Worm (Caenorhabditis elegans) whole organism, late embryonic: ENCODE data around the gene ZK892.6.

Experiments used
- F13H6.1 ChIP-seq: sonication (generic microtip); optimal IDR thresholded peaks from 2 replicates; lab custom pipeline; 2016; ENCODE audit warnings: missing genetic modification characterization, missing compliant biosample characterization
- ceh-45 ChIP-seq: fragments of 200-800 bp; sonication (Bioruptor generic); IDR thresholded peaks from 2 replicates; pipeline ENCODE4 v1.3.6; 2022; ENCODE audit warnings: missing genetic modification reagents, missing genetic modification characterization, missing compliant biosample characterization
- ceh-9 ChIP-seq: sonication (generic microtip); optimal IDR thresholded peaks from 2 replicates; lab custom pipeline; 2016; ENCODE audit warnings: mild to moderate bottlenecking, missing genetic modification characterization, inconsistent platforms, missing compliant biosample characterization
- dmd-4 ChIP-seq: sonication (generic microtip); optimal IDR thresholded peaks from 2 replicates; lab custom pipeline; 2016; ENCODE audit warnings: borderline replicate concordance, missing genetic modification characterization, missing compliant biosample characterization
- hlh-15 ChIP-seq: sonication (generic microtip); optimal IDR thresholded peaks from 2 replicates; lab custom pipeline; 2016; ENCODE audit warnings: missing genetic modification characterization, missing compliant biosample characterization
- mec-3 ChIP-seq: sonication (generic microtip); optimal IDR thresholded peaks from 2 replicates; lab custom pipeline; 2016; ENCODE audit warnings: borderline replicate concordance, missing genetic modification characterization, missing compliant biosample characterization
- nhr-11 ChIP-seq: fragments of 150-350 bp; optimal IDR thresholded peaks from 2 replicates; lab custom pipeline; 2014; ENCODE audit warnings: missing biosample characterization, missing genetic modification characterization
- odd-2 ChIP-seq: sonication (generic microtip); optimal IDR thresholded peaks from 2 replicates; lab custom pipeline; 2017; ENCODE audit warnings: antibody characterized with exemption, mild to moderate bottlenecking, missing genetic modification characterization, missing compliant biosample characterization
- pqm-1 ChIP-seq: sonication (generic microtip); optimal IDR thresholded peaks from 2 replicates; lab custom pipeline; 2016; ENCODE audit warnings: missing genetic modification characterization, missing compliant biosample characterization
- tbx-2 ChIP-seq: sonication (generic microtip); optimal IDR thresholded peaks from 2 replicates; lab custom pipeline; 2016; ENCODE audit warnings: missing genetic modification characterization, missing compliant biosample characterization

- no peak for TF ChIP-seq dmd-4
- TF ChIP-seq odd-2 (tag; lab: Kevin White, UChicago), result no peak
- no peak for TF ChIP-seq nhr-11
- no peak for TF ChIP-seq pqm-1 (tag; lab: Kevin White, UChicago)
- no peak for TF ChIP-seq mec-3
- TF ChIP-seq F13H6.1 (tag; lab: Kevin White, UChicago), result no peak
- TF ChIP-seq tbx-2 (tag; lab: Kevin White, UChicago), result peak; percentile 67
- no peak for TF ChIP-seq ceh-9 (tag; lab: Kevin White, UChicago)
- no peak for TF ChIP-seq ceh-45 (GFP tag; lab: Robert Waterston, UW)
- TF ChIP-seq hlh-15, result no peak
These were observed 48.9 kb downstream of the ZK892.6 start for ce11 chrII:9931012-9931411.
